Worm (Caenorhabditis elegans): Measurements from ENCODE around the gene T05G5.1.

The T05G5.1 gene

ce11 chrIII:9745333-9745897 lies 2.3 kb upstream of the T05G5.1 start:
- TF ChIP-seq W03F9.2 (tag; optimal IDR thresholded peaks at IDR 0.05) (no peak), dao-5 (tag; optimal IDR thresholded peaks at IDR 0.05) (no peak), him-1 (tag; optimal IDR thresholded peaks at IDR 0.05) (no peak)

- no peak for TF ChIP-seq him-1 (tag; optimal IDR thresholded peaks at IDR 0.05)
- no peak for TF ChIP-seq dao-5 (tag; optimal IDR thresholded peaks at IDR 0.05)
- TF ChIP-seq W03F9.2 (tag; optimal IDR thresholded peaks at IDR 0.05) = no peak
Observed at ce11 chrIII:9744525-9744924, 1.4 kb upstream of the T05G5.1 start.

- TF ChIP-seq him-1 (tag; optimal IDR thresholded peaks at IDR 0.05) (no peak), W03F9.2 (tag; optimal IDR thresholded peaks at IDR 0.05) (no peak), dao-5 (tag; optimal IDR thresholded peaks at IDR 0.05) (no peak)
Observed at ce11 chrIII:9741985-9742384, 1.2 kb downstream of the T05G5.1 start.

DNA sequence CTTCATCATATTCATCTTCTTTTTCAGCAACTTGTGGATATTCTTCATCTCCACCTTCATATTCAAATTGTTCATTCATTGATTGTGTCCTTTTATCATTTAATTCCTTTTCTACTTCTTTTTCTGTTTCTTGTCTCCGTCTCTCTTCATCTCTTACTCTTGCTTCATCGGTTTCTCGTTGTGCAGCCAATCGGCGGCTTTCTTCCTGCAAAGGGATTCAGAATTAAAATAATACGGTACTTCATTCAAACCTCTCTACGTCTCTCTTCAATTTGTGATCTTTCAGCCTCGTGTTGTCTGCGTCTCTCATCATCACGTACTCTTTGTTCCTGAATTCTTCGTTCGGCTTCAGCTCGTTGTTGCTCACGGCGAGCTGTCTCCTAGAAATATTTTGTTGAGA lies 2.5 kb downstream of the T05G5.1 start:
- no peak for TF ChIP-seq W03F9.2 (tag; optimal IDR thresholded peaks at IDR 0.05)
- TF ChIP-seq dao-5 (tag; optimal IDR thresholded peaks at IDR 0.05) = no peak
- no peak for TF ChIP-seq him-1 (tag; optimal IDR thresholded peaks at IDR 0.05)

- TF ChIP-seq W03F9.2 (tag; optimal IDR thresholded peaks at IDR 0.05) (no peak), dao-5 (tag; optimal IDR thresholded peaks at IDR 0.05) (no peak), him-1 (tag; optimal IDR thresholded peaks at IDR 0.05) (no peak)
Observed at ce11 chrIII:9738954-9739353, 4.2 kb downstream of the T05G5.1 start, which contains the start of gene hlh-4. TSS of gene hlh-4 (minus strand) at chrIII:9739054.

DNA sequence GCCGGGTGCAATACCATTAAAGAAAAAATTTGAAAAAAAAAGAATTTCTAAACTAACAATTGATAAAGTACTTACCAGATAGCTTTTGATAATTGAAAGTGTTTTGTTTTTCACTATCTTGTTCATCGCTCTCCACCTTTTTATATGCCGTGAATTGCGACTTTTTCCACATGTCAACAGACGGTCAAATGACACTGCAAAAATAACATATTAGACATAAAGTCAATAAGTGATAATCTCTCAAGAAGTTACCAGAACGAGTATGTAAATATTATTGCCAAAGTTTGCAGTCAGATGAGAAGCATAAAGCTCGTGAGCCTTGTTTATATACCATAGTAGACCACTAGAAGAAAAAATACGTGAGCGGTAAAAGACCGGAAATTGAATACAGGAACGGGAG lies 7.3 kb downstream of the T05G5.1 start, which contains the start of gene dao-6:
Gene dao-6, minus strand, starts transcription at position 345 of the 400 bp plus-strand sequence.
- no peak for TF ChIP-seq him-1 (tag; optimal IDR thresholded peaks at IDR 0.05)
- TF ChIP-seq W03F9.2 (tag; optimal IDR thresholded peaks at IDR 0.05) = no peak
- TF ChIP-seq dao-5 (tag; optimal IDR thresholded peaks at IDR 0.05) = no peak

- TF ChIP-seq him-1 (tag; optimal IDR thresholded peaks at IDR 0.05) = no peak
- TF ChIP-seq dao-5 (tag; optimal IDR thresholded peaks at IDR 0.05) = no peak
- no peak for TF ChIP-seq W03F9.2 (tag; optimal IDR thresholded peaks at IDR 0.05)
Observed at ce11 chrIII:9734030-9734429, 9.1 kb downstream of the T05G5.1 start.

DNA sequence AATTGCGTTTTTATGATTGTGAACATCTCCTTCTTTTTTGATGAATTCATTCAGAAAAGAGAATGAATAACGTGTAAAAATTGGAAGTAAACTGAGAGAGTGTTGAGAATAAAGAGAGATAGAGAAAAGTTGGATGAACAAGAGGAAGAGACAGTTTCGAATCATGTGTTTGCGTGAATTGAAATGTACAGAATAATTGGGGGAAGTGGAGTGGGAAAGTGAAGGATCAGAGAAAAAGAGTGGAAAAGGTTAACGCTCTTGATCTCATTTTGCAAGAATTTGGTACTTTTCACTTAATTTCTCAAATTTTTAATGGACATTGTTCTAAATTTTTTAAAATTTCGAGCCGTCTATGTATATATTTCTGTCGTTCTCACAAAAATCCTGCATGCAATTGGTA lies 9.8 kb downstream of the T05G5.1 start:
- no peak for TF ChIP-seq W03F9.2 (tag; optimal IDR thresholded peaks at IDR 0.05)
- TF ChIP-seq dao-5 (tag; optimal IDR thresholded peaks at IDR 0.05) = no peak
- no peak for TF ChIP-seq him-1 (tag; optimal IDR thresholded peaks at IDR 0.05)

- TF ChIP-seq dao-5 (tag; optimal IDR thresholded peaks at IDR 0.05) (no peak), him-1 (tag; optimal IDR thresholded peaks at IDR 0.05) (no peak), W03F9.2 (tag; optimal IDR thresholded peaks at IDR 0.05) (no peak)
Observed at ce11 chrIII:9731313-9731912, 11.7 kb downstream of the T05G5.1 start.

DNA sequence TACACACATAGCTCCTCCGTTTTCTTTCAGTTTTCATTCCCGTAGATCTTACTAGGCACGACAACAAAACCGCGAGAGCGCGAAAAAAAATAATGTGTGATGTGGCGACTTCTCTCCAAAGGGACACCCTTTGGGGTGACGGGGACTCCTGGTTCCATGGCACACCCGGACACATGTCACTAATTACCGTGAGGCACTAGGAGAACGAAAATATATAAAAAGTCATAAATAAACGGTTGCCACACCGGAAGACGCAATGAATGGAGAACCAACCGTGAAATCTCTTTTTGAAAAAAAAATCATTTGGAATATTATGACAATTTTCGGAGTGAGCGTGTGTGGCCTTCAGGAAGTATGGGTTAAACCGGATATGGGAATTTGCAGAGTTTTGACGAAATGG lies 12.7 kb downstream of the T05G5.1 start:
- TF ChIP-seq W03F9.2 (tag; optimal IDR thresholded peaks at IDR 0.05) = no peak
- no peak for TF ChIP-seq him-1 (tag; optimal IDR thresholded peaks at IDR 0.05)
- TF ChIP-seq dao-5 (tag; optimal IDR thresholded peaks at IDR 0.05) = no peak

ce11 chrIII:9727439-9727838 lies 15.7 kb downstream of the T05G5.1 start, which contains the start of gene C07A9.12:
TSS of gene C07A9.12 (minus strand) at chrIII:9727539.
- TF ChIP-seq him-1 (tag; optimal IDR thresholded peaks at IDR 0.05) = no peak
- no peak for TF ChIP-seq dao-5 (tag; optimal IDR thresholded peaks at IDR 0.05)
- TF ChIP-seq W03F9.2 (tag; optimal IDR thresholded peaks at IDR 0.05) = no peak

- TF ChIP-seq dao-5 (tag; optimal IDR thresholded peaks at IDR 0.05) (no peak), him-1 (tag; optimal IDR thresholded peaks at IDR 0.05) (no peak), W03F9.2 (tag; optimal IDR thresholded peaks at IDR 0.05) (no peak)
Observed at ce11 chrIII:9725114-9725513, 18.0 kb downstream of the T05G5.1 start, which contains the start of gene clec-162. TSS of gene clec-162 (minus strand) at chrIII:9725214.

ce11 chrIII:9721991-9722390 lies 21.1 kb downstream of the T05G5.1 start:
- no peak for TF ChIP-seq W03F9.2 (tag; optimal IDR thresholded peaks at IDR 0.05)
- TF ChIP-seq him-1 (tag; optimal IDR thresholded peaks at IDR 0.05) = no peak
- TF ChIP-seq dao-5 (tag; optimal IDR thresholded peaks at IDR 0.05) = no peak

- no peak for TF ChIP-seq W03F9.2 (tag; optimal IDR thresholded peaks at IDR 0.05)
- no peak for TF ChIP-seq him-1 (tag; optimal IDR thresholded peaks at IDR 0.05)
Observed at ce11 chrIII:9720191-9720590, 22.9 kb downstream of the T05G5.1 start, which contains the start of gene ncx-7. TSS of gene ncx-7 (minus strand) at chrIII:9720291.

DNA sequence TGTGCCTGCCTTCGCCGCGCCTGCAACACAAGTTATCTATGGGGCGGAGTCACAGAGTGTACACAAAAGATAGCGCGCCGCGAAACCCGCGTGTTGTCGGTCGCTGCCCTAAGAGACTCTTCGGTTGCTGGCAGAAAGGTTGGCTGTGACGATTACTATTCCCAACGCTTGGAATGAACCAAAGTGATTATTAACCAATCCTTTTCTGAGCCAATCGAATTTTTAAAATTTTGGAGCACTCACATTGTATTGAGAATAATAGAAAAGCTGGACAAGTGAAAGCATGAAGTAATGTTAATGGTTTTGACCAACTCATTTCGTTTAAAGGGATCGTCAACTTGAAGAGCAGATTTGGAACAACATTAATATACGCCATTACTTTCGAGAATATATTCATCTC lies 25.9 kb downstream of the T05G5.1 start:
- peak; percentile 32 for TF ChIP-seq W03F9.2 (tag; optimal IDR thresholded peaks at IDR 0.05)
- no peak for TF ChIP-seq him-1 (tag; optimal IDR thresholded peaks at IDR 0.05)
- peak; percentile 32 for TF ChIP-seq dao-5 (tag; optimal IDR thresholded peaks at IDR 0.05)
